Fruit fly (Drosophila melanogaster): Measurements from ENCODE around the gene sstn.

- TF ChIP-seq Lpt (GFP tag; optimal IDR thresholded peaks at IDR 0.05) (no peak), CG6276 (GFP tag; optimal IDR thresholded peaks at IDR 0.05) (peak; percentile 3), vri (GFP tag; optimal IDR thresholded peaks at IDR 0.05) (no peak), Blimp-1 (GFP tag; optimal IDR thresholded peaks at IDR 0.05) (peak; percentile 49), Hr39 (GFP tag; optimal IDR thresholded peaks at IDR 0.05) (no peak), CG6808 (GFP tag; optimal IDR thresholded peaks at IDR 0.05) (no peak), CG16779 (tag; optimal IDR thresholded peaks at IDR 0.05) (no peak)
Measured at dm6 chr3L:15105566-15106207, 11.2 kb upstream of the sstn start, which contains the start of gene CG45071.
